Worm (Caenorhabditis elegans): ENCODE results near the gene pwp-1.
A peak's percentile ranks its signal among the peaks of the same experiment; 100 is the strongest.

The pwp-1 gene

ce11 chrIV:13258872-13259271 lies 22.5 kb upstream of the pwp-1 start, which contains the start of gene JC8.16:
Gene JC8.16 (plus strand): TSS chrIV:13259172.
- no peak for TF ChIP-seq efl-1 (GFP tag; optimal IDR thresholded peaks at IDR 0.05)

ce11 chrIV:13255886-13256285 lies 19.5 kb upstream of the pwp-1 start, which contains the start of gene bus-12:
Gene bus-12 (plus strand): TSS chrIV:13256186.
- TF ChIP-seq rpc-1 (optimal IDR thresholded peaks at IDR 0.05) (no peak), rpc-1 (tag; optimal IDR thresholded peaks at IDR 0.05) (no peak), akir-1 (GFP tag; optimal IDR thresholded peaks at IDR 0.05) (no peak), B0261.1 (tag; optimal IDR thresholded peaks at IDR 0.05) (no peak), mcd-1 (GFP tag; IDR thresholded peaks at IDR 0.05) (no peak), K11D2.4 (GFP tag; IDR thresholded peaks at IDR 0.05) (no peak), Y67H2A.10 (GFP tag; conservative IDR thresholded peaks at IDR 0.05) (no peak)

- TF ChIP-seq atf-7 (tag; optimal IDR thresholded peaks at IDR 0.05) (peak; percentile 50), ets-4 (GFP tag; optimal IDR thresholded peaks at IDR 0.05) (peak; percentile 19), nhr-90 (tag; optimal IDR thresholded peaks at IDR 0.05) (peak; percentile 5), cebp-1 (GFP tag; IDR thresholded peaks at IDR 0.05) (no peak), cebp-1 (tag; optimal IDR thresholded peaks at IDR 0.05) (peak; percentile 53), dox-1 (GFP tag; IDR thresholded peaks at IDR 0.05) (0 out of 2 replicates have a peak, but pooled peaks have one; percentile 25), madf-10 (tag; optimal IDR thresholded peaks at IDR 0.05) (peak; percentile 36), somi-1 (GFP tag; optimal IDR thresholded peaks at IDR 0.05) (no peak), Y56A3A.18 (GFP tag; IDR thresholded peaks at IDR 0.05) (0 out of 2 replicates have a peak, but pooled peaks have one; percentile 12), ztf-22 (GFP tag; optimal IDR thresholded peaks at IDR 0.05) (peak; percentile 48), pha-4 (tag; optimal IDR thresholded peaks at IDR 0.05) (peak; percentile 65), tlf-1 (GFP tag; optimal IDR thresholded peaks at IDR 0.05) (peak; percentile 52), T26A5.8 (tag; optimal IDR thresholded peaks at IDR 0.05) (no peak), attf-6 (GFP tag; IDR thresholded peaks at IDR 0.05) (no peak), egl-44 (GFP tag; IDR thresholded peaks at IDR 0.05) (no peak), ztf-18 (tag; optimal IDR thresholded peaks at IDR 0.05) (no peak), unc-62 (GFP tag; optimal IDR thresholded peaks at IDR 0.05) (peak; percentile 74), nhr-80 (tag; optimal IDR thresholded peaks at IDR 0.05) (peak; percentile 94), ekl-4 (GFP tag; IDR thresholded peaks at IDR 0.05) (0 out of 2 replicates have a peak, but pooled peaks have one; percentile 22), lin-40 (tag; optimal IDR thresholded peaks at IDR 0.05) (peak; percentile 44), attf-5 (GFP tag; optimal IDR thresholded peaks at IDR 0.05) (peak; percentile 43), let-607 (tag; optimal IDR thresholded peaks at IDR 0.05) (peak; percentile 28 to 58), tbp1 (GFP tag; optimal IDR thresholded peaks at IDR 0.05) (peak; percentile 27)
These were observed 17.5 kb upstream of the pwp-1 start, which contains the start of gene ttr-45 for ce11 chrIV:13253841-13254240. Gene ttr-45 (plus strand): TSS chrIV:13254225.

- TF ChIP-seq tlf-1 (GFP tag; optimal IDR thresholded peaks at IDR 0.05) (no peak), xnd-1 (tag; optimal IDR thresholded peaks at IDR 0.05) (no peak)
These were observed 15.8 kb upstream of the pwp-1 start, which contains the start of gene ttr-51 for ce11 chrIV:13252211-13252610. Gene ttr-51 (minus strand): TSS chrIV:13252311.

- TF ChIP-seq egl-18 (GFP tag; IDR thresholded peaks at IDR 0.05) (no peak), repo-1 (tag; optimal IDR thresholded peaks at IDR 0.05) (peak; percentile 11), nfyb-1 (GFP tag; IDR thresholded peaks at IDR 0.05) (no peak), Y53G8AR.9 (GFP tag; conservative IDR thresholded peaks at IDR 0.05) (peak; percentile 63; the same call in 1 of the 2 replicates), lin-26 (GFP tag; IDR thresholded peaks at IDR 0.05) (no peak), cebp-2 (GFP tag; IDR thresholded peaks at IDR 0.05) (0 out of 2 replicates have a peak, but pooled peaks have one; percentile 63), lin-54 (GFP tag; optimal IDR thresholded peaks at IDR 0.05) (no peak), T07F8.4 (tag; optimal IDR thresholded peaks at IDR 0.05) (no peak), bed-1 (GFP tag; IDR thresholded peaks at IDR 0.05) (no peak), F37B4.10 (GFP tag; IDR thresholded peaks at IDR 0.05) (0 out of 2 replicates have a peak, but pooled peaks have one; percentile 43), Y67H2A.10 (GFP tag; conservative IDR thresholded peaks at IDR 0.05) (no peak), B0035.1 (tag; optimal IDR thresholded peaks at IDR 0.05) (no peak), madf-10 (tag; optimal IDR thresholded peaks at IDR 0.05) (no peak), ama-1 (optimal IDR thresholded peaks at IDR 0.05) (no peak), ama-1 (GFP tag; optimal IDR thresholded peaks at IDR 0.05) (no peak)
These were observed 13.9 kb upstream of the pwp-1 start for ce11 chrIV:13250243-13250642.

All from whole organism, young adult.